Worm (Caenorhabditis elegans): Measurements from ENCODE around the gene fbxb-22.

DNA sequence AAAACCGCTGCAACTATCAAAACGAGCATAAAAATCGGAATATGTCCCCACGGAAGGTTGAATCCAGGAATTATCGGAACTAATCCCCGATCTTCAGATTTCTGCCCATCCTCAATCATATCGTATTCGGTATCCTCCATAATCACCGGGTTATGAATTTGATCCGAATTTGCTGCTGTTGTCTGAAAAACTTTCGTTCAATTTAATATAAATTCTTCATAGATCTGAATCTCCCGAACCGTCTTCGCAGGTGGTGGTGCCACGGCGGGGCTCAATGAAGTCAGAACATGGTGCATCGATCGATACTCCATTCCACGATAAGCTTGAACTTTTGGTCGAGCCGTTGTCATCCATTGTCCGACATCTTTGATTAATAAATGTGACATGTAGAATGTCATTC, 26.7 kb downstream of the fbxb-22 start:
- TF ChIP-seq F10B5.3 (tag; optimal IDR thresholded peaks at IDR 0.05) (no peak), mep-1 (tag; optimal IDR thresholded peaks at IDR 0.05) (no peak), nhr-237 (tag; optimal IDR thresholded peaks at IDR 0.05) (no peak), sdz-12 (GFP tag; optimal IDR thresholded peaks at IDR 0.05) (no peak), ces-1 (GFP tag; optimal IDR thresholded peaks at IDR 0.05) (no peak), ceh-44 (GFP tag; IDR thresholded peaks at IDR 0.05) (no peak), lsy-2 (tag; optimal IDR thresholded peaks at IDR 0.05) (no peak)

Measured in whole organism, L4 larva.